Fruit fly (Drosophila melanogaster): ENCODE data around the gene Sfp84E.

The Sfp84E gene

dm6 chr3R:7991446-7991845 lies 11.3 kb upstream of the Sfp84E start:
- no peak for TF ChIP-seq CG8478 (optimal IDR thresholded peaks at IDR 0.05)
- TF ChIP-seq CTCF (optimal IDR thresholded peaks at IDR 0.05), result no peak

dm6 chr3R:7990799-7991423 lies 10.8 kb upstream of the Sfp84E start:
- no peak for TF ChIP-seq CTCF (optimal IDR thresholded peaks at IDR 0.05)
- no peak for TF ChIP-seq CG8478 (optimal IDR thresholded peaks at IDR 0.05)

- no peak for TF ChIP-seq CG8478 (optimal IDR thresholded peaks at IDR 0.05)
- TF ChIP-seq CTCF (optimal IDR thresholded peaks at IDR 0.05), result no peak
Measured at dm6 chr3R:7990257-7990656, 10.1 kb upstream of the Sfp84E start.

- TF ChIP-seq CG8478 (optimal IDR thresholded peaks at IDR 0.05) (no peak), CTCF (optimal IDR thresholded peaks at IDR 0.05) (peak; percentile 80 to 92)
Measured at dm6 chr3R:7981396-7981795, 1.3 kb upstream of the Sfp84E start.

dm6 chr3R:7978379-7979009 lies 1.6 kb downstream of the Sfp84E start, which contains the start of the genes CD98hc and Os-C:
Gene CD98hc (minus strand): TSS chr3R:7978428.
Gene Os-C (plus strand): TSS chr3R:7978959.
- TF ChIP-seq CG8478 (optimal IDR thresholded peaks at IDR 0.05), result no peak
- no peak for TF ChIP-seq CTCF (optimal IDR thresholded peaks at IDR 0.05)

dm6 chr3R:7977011-7977925 lies 2.9 kb downstream of the Sfp84E start:
- TF ChIP-seq CG8478 (optimal IDR thresholded peaks at IDR 0.05), result no peak
- peak in 1 of 2 experiments; percentile 50 for TF ChIP-seq CTCF (optimal IDR thresholded peaks at IDR 0.05)

dm6 chr3R:7973049-7973448 lies 7.1 kb downstream of the Sfp84E start:
- no peak for TF ChIP-seq CTCF (optimal IDR thresholded peaks at IDR 0.05)
- no peak for TF ChIP-seq CG8478 (optimal IDR thresholded peaks at IDR 0.05)

- TF ChIP-seq CTCF (optimal IDR thresholded peaks at IDR 0.05) (no peak), CG8478 (optimal IDR thresholded peaks at IDR 0.05) (no peak)
Measured at dm6 chr3R:7972179-7972578, 7.9 kb downstream of the Sfp84E start.

dm6 chr3R:7970640-7971039 lies 9.5 kb downstream of the Sfp84E start:
- no peak for TF ChIP-seq CG8478 (optimal IDR thresholded peaks at IDR 0.05)

dm6 chr3R:7969702-7970175 lies 10.4 kb downstream of the Sfp84E start:
- TF ChIP-seq CG8478 (optimal IDR thresholded peaks at IDR 0.05) (no peak), CTCF (optimal IDR thresholded peaks at IDR 0.05) (no peak)

dm6 chr3R:7968958-7969701 lies 11.0 kb downstream of the Sfp84E start:
- TF ChIP-seq CG8478 (optimal IDR thresholded peaks at IDR 0.05) (no peak), CTCF (optimal IDR thresholded peaks at IDR 0.05) (no peak)

dm6 chr3R:7967801-7968200 lies 12.3 kb downstream of the Sfp84E start:
- TF ChIP-seq CTCF (optimal IDR thresholded peaks at IDR 0.05) (no peak), CG8478 (optimal IDR thresholded peaks at IDR 0.05) (no peak)

- TF ChIP-seq CTCF (optimal IDR thresholded peaks at IDR 0.05) (no peak), CG8478 (optimal IDR thresholded peaks at IDR 0.05) (no peak)
Measured at dm6 chr3R:7967347-7967746, 12.8 kb downstream of the Sfp84E start, which contains the start of gene dsx. Gene dsx (minus strand): TSS chr3R:7967408.

dm6 chr3R:7966544-7967264 lies 13.4 kb downstream of the Sfp84E start:
- no peak for TF ChIP-seq CTCF (optimal IDR thresholded peaks at IDR 0.05)
- no peak for TF ChIP-seq CG8478 (optimal IDR thresholded peaks at IDR 0.05)
